Worm (Caenorhabditis elegans): ENCODE measurements around the gene mrpl-10.

ce11 chrII:8248745-8249144, 29.6 kb downstream of the mrpl-10 start, which contains the start of the genes F35C11.2 and F35C11.4:
- no peak for TF ChIP-seq sptf-1 (tag; optimal IDR thresholded peaks at IDR 0.05)
- no peak for TF ChIP-seq cnd-1 (tag; optimal IDR thresholded peaks at IDR 0.05)
- no peak for TF ChIP-seq tbx-8 (GFP tag; optimal IDR thresholded peaks at IDR 0.05)
- TF ChIP-seq sem-2 (GFP tag; optimal IDR thresholded peaks at IDR 0.05), result no peak
- no peak for TF ChIP-seq unc-39 (tag; optimal IDR thresholded peaks at IDR 0.05)
- TF ChIP-seq lin-32 (GFP tag; optimal IDR thresholded peaks at IDR 0.05), result no peak
- TF ChIP-seq flh-1 (GFP tag; optimal IDR thresholded peaks at IDR 0.05), result no peak
- no peak for TF ChIP-seq nhr-28 (tag; optimal IDR thresholded peaks at IDR 0.05)
- no peak for TF ChIP-seq elt-1 (tag; optimal IDR thresholded peaks at IDR 0.05; ENCODE audit: borderline replicate concordance, insufficient read depth)
- TF ChIP-seq lsy-2 (tag; optimal IDR thresholded peaks at IDR 0.05), result no peak
- TF ChIP-seq lin-13 (tag; optimal IDR thresholded peaks at IDR 0.05), result no peak
- no peak for TF ChIP-seq mep-1 (tag; optimal IDR thresholded peaks at IDR 0.05)
- TF ChIP-seq drap-1 (GFP tag; optimal IDR thresholded peaks at IDR 0.05), result no peak

All from whole organism, mixed stage, embryonic.